Fruit fly (Drosophila melanogaster) S2 (cell line): ENCODE results near the gene CG8526.

Source experiments
- CG8478 ChIP-seq: fragments of >200 bp; optimal IDR thresholded peaks from 2 replicates; lab custom pipeline; 2018
- CTCF ChIP-seq, 2 experiments: fragments of >200 bp; optimal IDR thresholded peaks; 2 replicates each; lab custom pipeline; 2018

DNA sequence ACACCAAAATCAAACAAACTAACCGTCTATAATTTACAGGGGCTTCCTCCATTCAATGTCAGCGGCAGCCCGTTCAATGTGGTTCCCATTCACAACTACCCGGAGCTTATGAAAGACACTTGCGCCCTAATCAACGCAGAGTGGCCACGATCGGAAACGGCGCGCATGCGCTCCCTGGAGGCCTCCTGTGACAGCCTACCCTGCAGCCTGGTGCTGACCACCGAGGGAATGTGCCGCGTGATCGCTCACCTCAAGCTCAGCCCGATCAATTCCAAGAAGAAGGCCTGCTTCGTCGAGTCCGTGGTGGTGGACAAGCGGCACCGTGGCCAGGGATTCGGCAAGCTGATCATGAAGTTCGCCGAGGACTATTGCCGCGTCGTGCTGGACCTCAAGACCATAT is 32.2 kb upstream of the CG8526 start, which contains the start of gene MED6:
- no peak for TF ChIP-seq CG8478 (lab: Kevin White, UChicago)
- TF ChIP-seq CTCF (optimal IDR thresholded peaks at IDR 0.05; lab: Kevin White, UChicago) = no peak
